Fruit fly (Drosophila melanogaster) whole organism: ENCODE results near the gene Pisd.
A peak's percentile ranks its signal among the peaks of the same experiment; 100 is the strongest.

Source experiments
- CG8478 ChIP-seq: fragments of >200 bp; optimal IDR thresholded peaks from 2 replicates; lab custom pipeline; 2018; ENCODE audit warnings: inconsistent platforms
- Dll ChIP-seq: fragments of >200 bp; optimal IDR thresholded peaks from 2 replicates; lab custom pipeline; 2017
- EcR ChIP-seq, 2 experiments: fragments of >200 bp; optimal IDR thresholded peaks; 2 replicates each; lab custom pipeline; 2017; ENCODE audit warnings: missing biosample characterization in 2 of 2, missing genetic modification characterization in 2 of 2, missing genetic modification reagents in 2 of 2
- pan ChIP-seq: fragments of >200 bp; optimal IDR thresholded peaks from 2 replicates; lab custom pipeline; 2017
- psq ChIP-seq: fragments of >200 bp; optimal IDR thresholded peaks from 2 replicates; lab custom pipeline; 2017
- usp ChIP-seq: fragments of >200 bp; optimal IDR thresholded peaks from 2 replicates; lab custom pipeline; 2017; ENCODE audit warnings: missing biosample characterization, missing genetic modification characterization, mixed read lengths

The Pisd gene

dm6 chr3R:24065718-24066117 is 15.1 kb downstream of the Pisd start:
- TF ChIP-seq EcR (GFP tag; optimal IDR thresholded peaks at IDR 0.05; lab: Kevin White, UChicago) (no peak), CG8478 (lab: Kevin White, UChicago) (no peak), Dll (lab: Kevin White, UChicago) (no peak), usp (GFP tag; lab: Kevin White, UChicago) (no peak), psq (lab: Kevin White, UChicago) (no peak), pan (no peak)

dm6 chr3R:24068830-24069229 is 18.2 kb downstream of the Pisd start:
- TF ChIP-seq EcR (GFP tag; optimal IDR thresholded peaks at IDR 0.05; lab: Kevin White, UChicago): no peak
- no peak for TF ChIP-seq psq (lab: Kevin White, UChicago)
- TF ChIP-seq Dll (lab: Kevin White, UChicago): no peak
- no peak for TF ChIP-seq usp (GFP tag; lab: Kevin White, UChicago)
- no peak for TF ChIP-seq pan
- TF ChIP-seq CG8478 (lab: Kevin White, UChicago): no peak

- TF ChIP-seq CG8478 (lab: Kevin White, UChicago): no peak
- TF ChIP-seq Dll (lab: Kevin White, UChicago): no peak
- no peak for TF ChIP-seq pan
Measured at dm6 chr3R:24069965-24070364, 19.4 kb downstream of the Pisd start.

- TF ChIP-seq psq (lab: Kevin White, UChicago): no peak
Measured at dm6 chr3R:24073703-24074102, 23.1 kb downstream of the Pisd start.

dm6 chr3R:24079110-24079509 is 28.5 kb downstream of the Pisd start:
- TF ChIP-seq CG8478 (lab: Kevin White, UChicago) (no peak), EcR (GFP tag; optimal IDR thresholded peaks at IDR 0.05; lab: Kevin White, UChicago) (no peak), psq (lab: Kevin White, UChicago) (no peak), pan (no peak), Dll (lab: Kevin White, UChicago) (no peak), usp (GFP tag; lab: Kevin White, UChicago) (no peak)

- no peak for TF ChIP-seq EcR (GFP tag; optimal IDR thresholded peaks at IDR 0.05; lab: Kevin White, UChicago)
- no peak for TF ChIP-seq usp (GFP tag; lab: Kevin White, UChicago)
- no peak for TF ChIP-seq pan
- TF ChIP-seq psq (lab: Kevin White, UChicago): no peak
- TF ChIP-seq Dll (lab: Kevin White, UChicago): no peak
- no peak for TF ChIP-seq CG8478 (lab: Kevin White, UChicago)
Measured at dm6 chr3R:24079613-24080012, 29.0 kb downstream of the Pisd start.

- TF ChIP-seq usp (GFP tag; lab: Kevin White, UChicago) (no peak), EcR (GFP tag; optimal IDR thresholded peaks at IDR 0.05; lab: Kevin White, UChicago) (no peak), pan (no peak), Dll (lab: Kevin White, UChicago) (no peak)
Measured at dm6 chr3R:24084975-24085374, 34.4 kb downstream of the Pisd start.

- no peak for TF ChIP-seq Dll (lab: Kevin White, UChicago)
- no peak for TF ChIP-seq psq (lab: Kevin White, UChicago)
- no peak for TF ChIP-seq usp (GFP tag; lab: Kevin White, UChicago)
- TF ChIP-seq EcR (GFP tag; optimal IDR thresholded peaks at IDR 0.05; lab: Kevin White, UChicago): no peak
- TF ChIP-seq CG8478 (lab: Kevin White, UChicago): no peak
- no peak for TF ChIP-seq pan
Measured at dm6 chr3R:24090143-24090542, 39.6 kb downstream of the Pisd start.

- no peak for TF ChIP-seq CG8478 (lab: Kevin White, UChicago)
- TF ChIP-seq EcR (GFP tag; optimal IDR thresholded peaks at IDR 0.05; lab: Kevin White, UChicago): no peak
- TF ChIP-seq psq (lab: Kevin White, UChicago): no peak
- no peak for TF ChIP-seq usp (GFP tag; lab: Kevin White, UChicago)
- no peak for TF ChIP-seq Dll (lab: Kevin White, UChicago)
- no peak for TF ChIP-seq pan
Measured at dm6 chr3R:24091653-24092052, 41.1 kb downstream of the Pisd start.

dm6 chr3R:24092590-24093151 is 42.1 kb downstream of the Pisd start:
- TF ChIP-seq Dll (lab: Kevin White, UChicago) (no peak), CG8478 (lab: Kevin White, UChicago) (no peak), psq (lab: Kevin White, UChicago) (no peak), usp (GFP tag; lab: Kevin White, UChicago) (no peak), EcR (GFP tag; optimal IDR thresholded peaks at IDR 0.05; lab: Kevin White, UChicago) (no peak), pan (no peak)

dm6 chr3R:24093430-24093829 is 42.8 kb downstream of the Pisd start:
- TF ChIP-seq Dll (lab: Kevin White, UChicago) (no peak), psq (lab: Kevin White, UChicago) (no peak), pan (no peak), CG8478 (lab: Kevin White, UChicago) (no peak), usp (GFP tag; lab: Kevin White, UChicago) (no peak), EcR (GFP tag; optimal IDR thresholded peaks at IDR 0.05; lab: Kevin White, UChicago) (no peak)

dm6 chr3R:24099039-24100026 is 48.8 kb downstream of the Pisd start:
- TF ChIP-seq psq (lab: Kevin White, UChicago): no peak
- TF ChIP-seq pan: peak; percentile 56
- no peak for TF ChIP-seq Dll (lab: Kevin White, UChicago)
